Worm (Caenorhabditis elegans): ENCODE measurements around the gene C54F6.19.

- TF ChIP-seq gei-17 (GFP tag; optimal IDR thresholded peaks at IDR 0.05) (no peak), snpc-4 (GFP tag; optimal IDR thresholded peaks at IDR 0.05) (no peak), snpc-4 (tag; optimal IDR thresholded peaks at IDR 0.05) (no peak), repo-1 (tag; optimal IDR thresholded peaks at IDR 0.05) (no peak), F22D6.2 (tag; optimal IDR thresholded peaks at IDR 0.05) (no peak)
These were observed 41.0 kb upstream of the C54F6.19 start, which contains the start of gene srh-229 for ce11 chrV:7504271-7504670.
